Fruit fly (Drosophila melanogaster): ENCODE results near the gene CG17768.

- TF ChIP-seq EcR (GFP tag; optimal IDR thresholded peaks at IDR 0.05) (no peak), psq (optimal IDR thresholded peaks at IDR 0.05) (no peak), CG8478 (optimal IDR thresholded peaks at IDR 0.05) (no peak), usp (GFP tag; optimal IDR thresholded peaks at IDR 0.05) (no peak)
Measured at dm6 chr2L:10413251-10414127, 8.5 kb upstream of the CG17768 start, which contains the start of the genes CG5355 and Klp31E.

Data from whole organism.